Fruit fly (Drosophila melanogaster) whole organism, embryonic: ENCODE data around the gene Pop2.

Experiments
- Ada2b ChIP-seq: fragments of 200-800 bp; sonication (Bioruptor generic); IDR thresholded peaks from 2 replicates; pipeline ENCODE4 v1.3.6; 2022; ENCODE audit warnings: missing biosample characterization, missing genetic modification characterization
- BEAF-32 ChIP-seq: fragments of 200-800 bp; sonication (Bioruptor generic); optimal IDR thresholded peaks from 3 replicates; lab custom pipeline; 2017; ENCODE audit warnings: missing biosample characterization, missing genetic modification characterization, mild to moderate bottlenecking, moderate library complexity, missing genetic modification reagents
- CG12219 ChIP-seq: fragments of 200-800 bp; sonication (Bioruptor generic); optimal IDR thresholded peaks from 3 replicates; lab custom pipeline; 2018; ENCODE audit warnings: missing biosample characterization, mild to moderate bottlenecking, missing genetic modification characterization
- CG12391 ChIP-seq: fragments of 200-800 bp; sonication (Bioruptor generic); optimal IDR thresholded peaks from 3 replicates; lab custom pipeline; 2018; ENCODE audit warnings: missing biosample characterization, mild to moderate bottlenecking, missing genetic modification characterization, moderate library complexity
- CG12769 ChIP-seq: fragments of 200-800 bp; sonication (Bioruptor generic); optimal IDR thresholded peaks from 2 replicates; lab custom pipeline; 2019; ENCODE audit warnings: missing biosample characterization, mild to moderate bottlenecking, missing genetic modification characterization, moderate library complexity
- CG13775 ChIP-seq: fragments of 200-800 bp; sonication (Bioruptor generic); optimal IDR thresholded peaks from 3 replicates; lab custom pipeline; 2017; ENCODE audit warnings: missing biosample characterization, mild to moderate bottlenecking, missing genetic modification characterization
- CG14667 ChIP-seq: fragments of 200-800 bp; sonication (Bioruptor generic); IDR thresholded peaks from 2 replicates; pipeline ENCODE4 v1.3.6; 2022; ENCODE audit warnings: missing biosample characterization, missing genetic modification characterization
- CG17829 ChIP-seq: fragments of 200-800 bp; optimal IDR thresholded peaks from 2 replicates; lab custom pipeline; 2019; ENCODE audit warnings: missing biosample characterization, mild to moderate bottlenecking, missing genetic modification characterization, moderate library complexity
- CG1792 ChIP-seq: fragments of 200-800 bp; sonication (Bioruptor generic); optimal IDR thresholded peaks from 2 replicates; lab custom pipeline; 2016; ENCODE audit warnings: missing biosample characterization, missing genetic modification characterization
- CG2120 ChIP-seq: fragments of 200-800 bp; sonication (Bioruptor generic); optimal IDR thresholded peaks from 3 replicates; lab custom pipeline; 2016; ENCODE audit warnings: missing biosample characterization, missing genetic modification characterization
- CG32772 ChIP-seq: fragments of 200-800 bp; sonication (Bioruptor generic); IDR thresholded peaks from 2 replicates; pipeline ENCODE4 v1.3.6; 2022; ENCODE audit warnings: missing biosample characterization, missing genetic modification characterization
- CG34422 ChIP-seq: fragments of 200-800 bp; sonication (Bioruptor generic); IDR thresholded peaks from 3 replicates; pipeline ENCODE4 v1.3.6; 2022; ENCODE audit warnings: missing biosample characterization, missing genetic modification characterization
- CG42726 ChIP-seq: fragments of 200-800 bp; sonication (Bioruptor generic); IDR thresholded peaks from 2 replicates; pipeline ENCODE4 v1.3.6; 2022; ENCODE audit warnings: missing biosample characterization, missing genetic modification characterization; ENCODE audit not compliant: partially characterized antibody
- CG4404 ChIP-seq: fragments of 200-800 bp; sonication (Bioruptor generic); IDR thresholded peaks from 2 replicates; pipeline ENCODE4 v1.3.6; 2022; ENCODE audit warnings: missing biosample characterization, missing genetic modification characterization
- CG7745 ChIP-seq: fragments of 200-800 bp; sonication (Bioruptor generic); optimal IDR thresholded peaks from 2 replicates; lab custom pipeline; 2018; ENCODE audit warnings: missing biosample characterization, mild to moderate bottlenecking, missing genetic modification characterization, moderate library complexity
- CG7987 ChIP-seq: fragments of 200-800 bp; sonication (Bioruptor generic); optimal IDR thresholded peaks from 2 replicates; lab custom pipeline; 2018; ENCODE audit warnings: missing biosample characterization, mild to moderate bottlenecking, missing genetic modification characterization, moderate library complexity
- CG8290 ChIP-seq, 3 experiments: fragments of 200-800 bp; sonication (Bioruptor generic); optimal IDR thresholded peaks; 2 replicates each; lab custom pipeline; 2016 to 2019; ENCODE audit warnings: missing biosample characterization in 3 of 3, missing genetic modification characterization in 3 of 3, mild to moderate bottlenecking in 2 of 3, moderate library complexity in 1 of 3
- CG9437 ChIP-seq: fragments of 200-800 bp; sonication (Bioruptor generic); optimal IDR thresholded peaks from 2 replicates; lab custom pipeline; 2018; ENCODE audit warnings: missing biosample characterization, mild to moderate bottlenecking, missing genetic modification characterization
- Hand ChIP-seq: fragments of 200-800 bp; sonication (Bioruptor generic); optimal IDR thresholded peaks from 2 replicates; lab custom pipeline; 2017; ENCODE audit warnings: mild to moderate bottlenecking, missing biosample characterization, missing genetic modification reagents, missing genetic modification characterization
- Hr3 ChIP-seq: fragments of 200-800 bp; sonication (Bioruptor generic); optimal IDR thresholded peaks from 3 replicates; lab custom pipeline; 2016; ENCODE audit warnings: missing biosample characterization, missing genetic modification characterization
- Mes4 ChIP-seq: fragments of 200-800 bp; sonication (Bioruptor generic); optimal IDR thresholded peaks from 2 replicates; lab custom pipeline; 2016; ENCODE audit warnings: missing biosample characterization, missing genetic modification characterization
- Oli ChIP-seq: fragments of 200-800 bp; sonication (Bioruptor generic); optimal IDR thresholded peaks from 2 replicates; lab custom pipeline; 2018; ENCODE audit warnings: missing biosample characterization, mild to moderate bottlenecking, missing genetic modification characterization, moderate library complexity
- Poxn ChIP-seq: fragments of 200-800 bp; sonication (Bioruptor generic); IDR thresholded peaks from 2 replicates; pipeline ENCODE4 v1.3.6; 2022; ENCODE audit warnings: missing biosample characterization, missing genetic modification characterization
- Sin3A ChIP-seq: fragments of >200 bp; optimal IDR thresholded peaks from 2 replicates; lab custom pipeline; 2018
- Spps ChIP-seq: fragments of 200-800 bp; sonication (Bioruptor generic); optimal IDR thresholded peaks from 2 replicates; lab custom pipeline; 2018; ENCODE audit warnings: missing biosample characterization, mild to moderate bottlenecking, missing genetic modification characterization
- Xrp1 ChIP-seq: fragments of 200-800 bp; sonication (Bioruptor generic); IDR thresholded peaks from 2 replicates; pipeline ENCODE4 v1.3.6; 2022; ENCODE audit warnings: missing biosample characterization, missing genetic modification characterization
- amos ChIP-seq: fragments of 200-800 bp; sonication (Bioruptor generic); IDR thresholded peaks from 2 replicates; pipeline ENCODE4 v1.3.6; 2022; ENCODE audit warnings: missing biosample characterization, missing genetic modification characterization; ENCODE audit not compliant: partially characterized antibody
- az2 ChIP-seq: fragments of 200-800 bp; sonication (Bioruptor generic); optimal IDR thresholded peaks from 3 replicates; lab custom pipeline; 2016; ENCODE audit warnings: missing biosample characterization, missing genetic modification characterization
- cas ChIP-seq: fragments of 200-800 bp; sonication (Bioruptor generic); IDR thresholded peaks from 2 replicates; pipeline ENCODE4 v1.3.6; 2022; ENCODE audit warnings: missing biosample characterization, missing genetic modification characterization
- dmrt11E ChIP-seq: fragments of 200-800 bp; sonication (Bioruptor generic); optimal IDR thresholded peaks from 3 replicates; lab custom pipeline; 2018; ENCODE audit warnings: missing biosample characterization, mild to moderate bottlenecking, missing genetic modification characterization, moderate library complexity
- dmrt99B ChIP-seq: fragments of 200-800 bp; sonication (Bioruptor generic); optimal IDR thresholded peaks from 2 replicates; lab custom pipeline; 2018; ENCODE audit warnings: missing biosample characterization, mild to moderate bottlenecking, missing genetic modification characterization, moderate library complexity
- emc ChIP-seq: fragments of 200-800 bp; sonication (Bioruptor generic); optimal IDR thresholded peaks from 2 replicates; lab custom pipeline; 2016; ENCODE audit warnings: missing biosample characterization, missing genetic modification characterization
- grn ChIP-seq: fragments of 200-800 bp; sonication (Bioruptor generic); optimal IDR thresholded peaks from 3 replicates; lab custom pipeline; 2017; ENCODE audit warnings: missing biosample characterization, missing genetic modification characterization
- gro ChIP-seq: fragments of 200-800 bp; sonication (Bioruptor generic); optimal IDR thresholded peaks from 2 replicates; lab custom pipeline; 2016; ENCODE audit warnings: missing biosample characterization, missing genetic modification characterization
- h ChIP-seq: fragments of >200 bp; optimal IDR thresholded peaks from 2 replicates; lab custom pipeline; 2017
- lbe ChIP-seq: fragments of 200-800 bp; sonication (Bioruptor generic); optimal IDR thresholded peaks from 2 replicates; lab custom pipeline; 2016; ENCODE audit warnings: missing biosample characterization, mild to moderate bottlenecking, missing genetic modification characterization
- luna ChIP-seq: fragments of 200-800 bp; sonication (Bioruptor generic); optimal IDR thresholded peaks from 2 replicates; lab custom pipeline; 2016; ENCODE audit warnings: missing biosample characterization, missing genetic modification characterization
- mld ChIP-seq: fragments of 200-800 bp; sonication (Bioruptor generic); IDR thresholded peaks from 3 replicates; pipeline ENCODE4 v1.3.6; 2022; ENCODE audit warnings: missing biosample characterization, missing genetic modification characterization; ENCODE audit not compliant: partially characterized antibody
- nmo ChIP-seq: fragments of 200-800 bp; sonication (Bioruptor generic); optimal IDR thresholded peaks from 2 replicates; lab custom pipeline; 2018; ENCODE audit warnings: missing biosample characterization, mild to moderate bottlenecking, missing genetic modification characterization, moderate library complexity
- odd ChIP-seq: fragments of 200-800 bp; sonication (Bioruptor generic); optimal IDR thresholded peaks from 2 replicates; lab custom pipeline; 2017; ENCODE audit warnings: missing biosample characterization, mild to moderate bottlenecking, missing genetic modification characterization
- otp ChIP-seq: fragments of 200-800 bp; sonication (Bioruptor generic); IDR thresholded peaks from 3 replicates; pipeline ENCODE4, ENCODE4 v1.3.6; 2022; ENCODE audit warnings: missing biosample characterization, missing genetic modification characterization
- pb ChIP-seq: fragments of 200-800 bp; sonication (Bioruptor generic); optimal IDR thresholded peaks from 3 replicates; lab custom pipeline; 2016; ENCODE audit warnings: missing biosample characterization, missing genetic modification characterization
- pho ChIP-seq: fragments of 200-800 bp; sonication (Bioruptor generic); optimal IDR thresholded peaks from 2 replicates; lab custom pipeline; 2016; ENCODE audit warnings: missing biosample characterization, missing genetic modification characterization
- ranshi ChIP-seq: fragments of 200-800 bp; sonication (Bioruptor generic); IDR thresholded peaks from 2 replicates; pipeline ENCODE4 v1.3.6; 2022; ENCODE audit warnings: missing biosample characterization, missing genetic modification characterization
- repo ChIP-seq: fragments of 200-800 bp; sonication (Bioruptor generic); optimal IDR thresholded peaks from 2 replicates; lab custom pipeline; 2016; ENCODE audit warnings: missing biosample characterization, missing genetic modification characterization
- salm ChIP-seq: fragments of 200-800 bp; sonication (Bioruptor generic); optimal IDR thresholded peaks from 2 replicates; lab custom pipeline; 2018; ENCODE audit warnings: missing biosample characterization, mild to moderate bottlenecking, missing genetic modification characterization
- sim ChIP-seq: fragments of 200-800 bp; sonication (Bioruptor generic); IDR thresholded peaks from 2 replicates; pipeline ENCODE4 v1.3.6; 2022; ENCODE audit warnings: missing biosample characterization, missing genetic modification characterization
- toy ChIP-seq: fragments of 200-800 bp; sonication (Bioruptor generic); IDR thresholded peaks from 2 replicates; pipeline ENCODE4 v1.3.6; 2022; ENCODE audit warnings: missing biosample characterization, missing genetic modification characterization
- unpg ChIP-seq: fragments of 200-800 bp; sonication (Bioruptor generic); optimal IDR thresholded peaks from 3 replicates; lab custom pipeline; 2018; ENCODE audit warnings: missing biosample characterization, mild to moderate bottlenecking, missing genetic modification characterization, moderate library complexity
- vnd ChIP-seq: fragments of 200-800 bp; sonication (Bioruptor generic); IDR thresholded peaks from 3 replicates; pipeline ENCODE4 v1.3.6; 2022; ENCODE audit warnings: missing biosample characterization, missing genetic modification characterization; ENCODE audit not compliant: partially characterized antibody

The Pop2 gene

DNA sequence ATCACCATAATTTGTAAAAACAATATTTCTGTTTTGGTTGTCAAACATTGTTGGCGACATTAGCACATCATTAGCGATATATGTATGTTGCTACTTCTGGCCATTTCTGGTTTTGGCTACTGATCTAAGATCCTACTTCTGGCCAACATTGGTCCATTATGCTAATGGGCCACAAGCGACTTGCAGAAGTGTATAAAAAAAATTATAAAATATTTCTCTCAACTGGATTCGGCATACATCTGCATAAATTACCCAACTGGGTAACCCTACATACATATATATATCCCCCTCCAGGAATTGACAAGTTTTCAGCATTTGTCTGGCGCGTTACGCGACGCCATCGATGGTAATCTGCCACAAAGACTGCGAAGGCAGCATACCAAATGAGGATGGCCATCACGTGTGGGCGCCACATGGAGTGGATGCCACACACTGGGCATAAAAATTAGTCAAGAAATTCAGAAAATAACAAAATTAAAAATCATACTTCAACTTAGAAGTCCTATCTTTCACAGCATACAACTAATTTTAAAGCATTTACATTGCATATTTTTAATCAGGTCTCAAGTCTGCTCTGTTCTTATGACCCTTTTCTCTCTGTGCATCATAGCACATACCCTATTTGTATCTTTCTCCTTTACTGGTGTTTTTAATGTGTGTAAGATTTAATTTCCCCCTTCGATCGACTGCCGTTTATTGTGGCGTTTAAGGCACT, 34.9 kb upstream of the Pop2 start (continued):
- TF ChIP-seq CG42726 (GFP tag; lab: Robert Waterston, UW) (no peak), CG2120 (GFP tag; lab: Kevin White, UChicago) (peak; percentile 26), Spps (tag; lab: Kevin White, UChicago) (peak; percentile 28), vnd (GFP tag; lab: Robert Waterston, UW) (no peak), lbe (no peak), CG1792 (GFP tag; lab: Kevin White, UChicago) (peak; percentile 36), Hr3 (GFP tag; lab: Kevin White, UChicago) (no peak), CG9437 (GFP tag; lab: Kevin White, UChicago) (no peak), cas (GFP tag; lab: Robert Waterston, UW) (no peak), BEAF-32 (GFP tag; lab: Kevin White, UChicago) (no peak), ranshi (GFP tag; lab: Robert Waterston, UW) (peak; percentile 59; the same call in 1 of the 2 replicates), mld (GFP tag; lab: Robert Waterston, UW) (no peak), CG12769 (tag; lab: Kevin White, UChicago) (peak; percentile 21), luna (GFP tag; lab: Kevin White, UChicago) (no peak), emc (GFP tag; lab: Kevin White, UChicago) (no peak), CG17829 (tag; lab: Kevin White, UChicago) (peak; percentile 57), CG4404 (GFP tag; lab: Robert Waterston, UW) (no peak), CG7745 (no peak), repo (GFP tag; lab: Kevin White, UChicago) (peak; percentile 62), CG7987 (GFP tag; lab: Kevin White, UChicago) (no peak), toy (GFP tag; lab: Robert Waterston, UW) (no peak), az2 (GFP tag; lab: Kevin White, UChicago) (peak; percentile 39), CG12391 (tag; lab: Kevin White, UChicago) (peak; percentile 47), CG34422 (GFP tag; lab: Robert Waterston, UW) (0 out of 3 replicates have a peak, but pooled peaks have one; percentile 39), sim (GFP tag; lab: Robert Waterston, UW) (peak; percentile 38; the same call in 1 of the 2 replicates), Sin3A (lab: Kevin White, UChicago) (no peak), grn (peak; percentile 38), Mes4 (GFP tag; lab: Kevin White, UChicago) (peak; percentile 37), Ada2b (GFP tag; lab: Robert Waterston, UW) (peak; percentile 62), CG8290 (GFP tag; optimal IDR thresholded peaks at IDR 0.05; lab: Kevin White, UChicago) (no peak), CG8290 (tag; optimal IDR thresholded peaks at IDR 0.05; lab: Kevin White, UChicago) (no peak), CG32772 (GFP tag; lab: Robert Waterston, UW) (peak; percentile 65), h (lab: Kevin White, UChicago) (no peak), gro (GFP tag; lab: Kevin White, UChicago) (no peak), CG12219 (GFP tag; lab: Kevin White, UChicago) (no peak), pb (GFP tag; lab: Kevin White, UChicago) (peak; percentile 0), odd (GFP tag; lab: Kevin White, UChicago) (no peak), CG13775 (peak; percentile 19), Hand (GFP tag; lab: Kevin White, UChicago) (no peak), nmo (GFP tag; lab: Kevin White, UChicago) (peak; percentile 50), pho (no peak), otp (GFP tag; lab: Robert Waterston, UW) (0 out of 3 replicates have a peak, but pooled peaks have one; percentile 27), CG14667 (no peak; the same call in 1 of the 2 replicates), dmrt11E (tag; lab: Kevin White, UChicago) (peak; percentile 61), salm (tag; lab: Kevin White, UChicago) (no peak), Poxn (GFP tag; lab: Robert Waterston, UW) (no peak), unpg (peak; percentile 3), amos (GFP tag; lab: Robert Waterston, UW) (no peak), Xrp1 (GFP tag; lab: Robert Waterston, UW) (peak; percentile 85), dmrt99B (tag; lab: Kevin White, UChicago) (peak; percentile 67), Oli (tag; lab: Kevin White, UChicago) (peak; percentile 45)
